Fruit fly (Drosophila melanogaster) whole organism, pupa: ENCODE measurements around the gene vtd.

Experiments used
- CG14655 ChIP-seq: fragments of 200-800 bp; sonication (Bioruptor generic); optimal IDR thresholded peaks from 3 replicates; lab custom pipeline; 2017; ENCODE audit warnings: mild to moderate bottlenecking, missing biosample characterization, missing genetic modification reagents, missing genetic modification characterization
- CG17806 ChIP-seq: fragments of 200-800 bp; sonication (Bioruptor generic); optimal IDR thresholded peaks from 2 replicates; lab custom pipeline; 2018; ENCODE audit warnings: missing biosample characterization, mild to moderate bottlenecking, missing genetic modification characterization, moderate library complexity
- CG34367 ChIP-seq: fragments of 200-800 bp; sonication (Bioruptor generic); optimal IDR thresholded peaks from 2 replicates; lab custom pipeline; 2018; ENCODE audit warnings: missing biosample characterization, mild to moderate bottlenecking, missing genetic modification characterization
- CG4496 ChIP-seq: fragments of 200-800 bp; sonication (Bioruptor generic); IDR thresholded peaks from 3 replicates; pipeline ENCODE4 v1.3.6; 2022; ENCODE audit warnings: missing biosample characterization, missing genetic modification characterization
- CG8301 ChIP-seq: fragments of 200-800 bp; sonication (Bioruptor generic); optimal IDR thresholded peaks from 2 replicates; lab custom pipeline; 2018; ENCODE audit warnings: missing biosample characterization, mild to moderate bottlenecking, missing genetic modification characterization
- CG9948 ChIP-seq: fragments of 200-800 bp; sonication (Bioruptor generic); optimal IDR thresholded peaks from 2 replicates; lab custom pipeline; 2018; ENCODE audit warnings: missing biosample characterization, mild to moderate bottlenecking, missing genetic modification characterization, moderate library complexity
- EcR ChIP-seq: fragments of 200-800 bp; sonication (Bioruptor generic); optimal IDR thresholded peaks from 3 replicates; lab custom pipeline; 2019; ENCODE audit warnings: missing biosample characterization, missing genetic modification characterization, mild to moderate bottlenecking, moderate library complexity, missing genetic modification reagents
- Ets98B ChIP-seq: fragments of 200-800 bp; sonication (Bioruptor generic); IDR thresholded peaks from 2 replicates; pipeline ENCODE4 v1.3.6; 2022; ENCODE audit warnings: missing biosample characterization, missing genetic modification characterization
- Pif1B ChIP-seq: fragments of 200-800 bp; sonication (Bioruptor generic); optimal IDR thresholded peaks from 3 replicates; lab custom pipeline; 2016; ENCODE audit warnings: missing biosample characterization, missing genetic modification characterization
- gl ChIP-seq: fragments of 200-800 bp; sonication (Bioruptor generic); optimal IDR thresholded peaks from 2 replicates; lab custom pipeline; 2018; ENCODE audit warnings: missing biosample characterization, mild to moderate bottlenecking, missing genetic modification characterization

DNA sequence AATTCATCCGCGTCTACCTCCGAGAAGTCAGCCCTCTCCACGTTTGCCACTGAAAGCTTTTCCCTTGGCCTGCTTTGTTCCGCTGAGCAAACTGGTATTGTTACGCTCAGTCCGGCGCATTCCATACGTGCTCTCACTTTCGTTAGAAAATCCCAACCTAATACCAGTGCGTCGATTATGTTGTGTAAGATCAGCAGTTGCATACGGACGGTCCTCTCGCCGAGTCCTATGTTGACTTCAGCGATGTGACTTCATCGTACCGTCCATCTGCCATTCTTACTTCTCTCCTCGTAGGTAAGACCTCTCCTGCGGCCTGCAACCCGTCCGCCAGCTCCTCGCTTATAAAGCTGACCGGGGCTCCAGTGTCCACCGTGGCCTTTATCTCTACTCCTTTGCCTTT lies 42.5 kb upstream of the vtd start:
- TF ChIP-seq Pif1B (GFP tag; lab: Kevin White, UChicago) (no peak), Ets98B (GFP tag; lab: Robert Waterston, UW) (no peak), CG9948 (tag; lab: Kevin White, UChicago) (no peak), EcR (GFP tag; lab: Kevin White, UChicago) (no peak), CG14655 (no peak), CG34367 (tag; lab: Kevin White, UChicago) (no peak), CG4496 (GFP tag; lab: Robert Waterston, UW) (no peak), CG8301 (no peak), CG17806 (tag; lab: Kevin White, UChicago) (no peak), gl (tag; lab: Kevin White, UChicago) (no peak)
